Worm (Caenorhabditis elegans) whole organism, midembryonic: Measurements from ENCODE around the gene sqst-1.

Source experiments
- flt-1 ChIP-seq: fragments of 200-800 bp; sonication (Bioruptor generic); IDR thresholded peaks from 2 replicates; pipeline ENCODE4 v1.3.6; 2022; ENCODE audit warnings: missing genetic modification characterization, missing compliant biosample characterization
- klf-2 ChIP-seq: fragments of 200-800 bp; sonication (Bioruptor generic); conservative IDR thresholded peaks from 2 replicates; pipeline ENCODE4 v1.3.6; 2022; ENCODE audit warnings: missing genetic modification reagents, missing genetic modification characterization, missing compliant biosample characterization
- tab-1 ChIP-seq: fragments of 200-800 bp; sonication (Bioruptor generic); IDR thresholded peaks from 2 replicates; pipeline ENCODE4 v1.3.6; 2022; ENCODE audit warnings: missing genetic modification characterization, missing compliant biosample characterization

ce11 chrIV:12031003-12031402, 3.1 kb upstream of the sqst-1 start, which contains the start of the genes T12G3.6 and mrpl-51:
- TF ChIP-seq tab-1 (GFP tag; lab: Robert Waterston, UW) (no peak), klf-2 (GFP tag; lab: Robert Waterston, UW) (no peak), flt-1 (GFP tag; lab: Robert Waterston, UW) (no peak)
